Worm (Caenorhabditis elegans) whole organism, L4 larva: Measurements from ENCODE around the gene Y53C12B.7.
A peak's percentile ranks its signal among the peaks of the same experiment; 100 is the strongest.

ENCODE experiments used
- D1046.2 ChIP-seq: fragments of 200-800 bp; sonication (Bioruptor generic); IDR thresholded peaks from 2 replicates; pipeline ENCODE4 v1.3.6; 2022; ENCODE audit warnings: missing genetic modification characterization, missing compliant biosample characterization
- F10B5.3 ChIP-seq: sonication (generic microtip); optimal IDR thresholded peaks from 2 replicates; lab custom pipeline; 2016; ENCODE audit warnings: mild to moderate bottlenecking, missing genetic modification characterization, missing compliant biosample characterization
- F49E8.2 ChIP-seq: sonication (generic microtip); optimal IDR thresholded peaks from 2 replicates; lab custom pipeline; 2016; ENCODE audit warnings: missing compliant biosample characterization, mild to moderate bottlenecking, missing genetic modification characterization, borderline replicate concordance
- R02D3.7 ChIP-seq: fragments of 150-350 bp; sonication (generic microtip); optimal IDR thresholded peaks from 3 replicates; lab custom pipeline; 2014; ENCODE audit warnings: missing biosample characterization, missing genetic modification characterization
- T20F7.1 ChIP-seq: fragments of 200-800 bp; sonication (Bioruptor generic); optimal IDR thresholded peaks from 2 replicates; lab custom pipeline; 2018; ENCODE audit warnings: mild to moderate bottlenecking, missing genetic modification characterization, missing compliant biosample characterization
- T26A8.4 ChIP-seq: fragments of 200-800 bp; sonication (Bioruptor generic); IDR thresholded peaks from 2 replicates; pipeline ENCODE4 v1.3.6; 2022; ENCODE audit warnings: missing genetic modification characterization, missing compliant biosample characterization
- ZK337.2 ChIP-seq: fragments of 200-800 bp; sonication (Bioruptor generic); IDR thresholded peaks from 2 replicates; pipeline ENCODE4 v1.3.6; 2022; ENCODE audit warnings: missing genetic modification reagents, missing genetic modification characterization, missing compliant biosample characterization
- aha-1 ChIP-seq: fragments of 150-350 bp; peaks from one replicate; lab custom pipeline; 2014; ENCODE audit warnings: missing biosample characterization, missing genetic modification characterization
- arid-1 ChIP-seq: fragments of 200-800 bp; sonication (Bioruptor generic); conservative IDR thresholded peaks from 2 replicates; pipeline ENCODE4 v1.3.6; 2022; ENCODE audit warnings: missing genetic modification reagents, missing genetic modification characterization, missing compliant biosample characterization
- ceh-20 ChIP-seq: fragments of 200-800 bp; sonication (Bioruptor generic); IDR thresholded peaks from 2 replicates; pipeline ENCODE4 v1.3.6; 2022; ENCODE audit warnings: missing genetic modification reagents, missing genetic modification characterization, missing compliant biosample characterization
- ceh-44 ChIP-seq: fragments of 200-800 bp; sonication (Bioruptor generic); IDR thresholded peaks from 2 replicates; pipeline ENCODE4 v1.3.6; 2022; ENCODE audit warnings: missing genetic modification reagents, missing genetic modification characterization, missing compliant biosample characterization
- ceh-62 ChIP-seq: sonication (generic microtip); optimal IDR thresholded peaks from 2 replicates; lab custom pipeline; 2017; ENCODE audit warnings: missing biosample characterization, missing genetic modification characterization
- daf-16 ChIP-seq, 3 experiments: sonication (generic microtip); optimal IDR thresholded peaks; 2 replicates each; lab custom pipeline; 2016 to 2017; ENCODE audit warnings: missing genetic modification characterization in 3 of 3, missing genetic modification reagents in 3 of 3, mild to moderate bottlenecking in 2 of 3, missing compliant biosample characterization in 2 of 3, missing biosample characterization in 1 of 3, moderate library complexity in 1 of 3
- daf-19 ChIP-seq: fragments of 200-800 bp; sonication (Bioruptor generic); conservative IDR thresholded peaks from 2 replicates; pipeline ENCODE4 v1.3.6; 2022; ENCODE audit warnings: missing genetic modification characterization, missing compliant biosample characterization
- dmd-6 ChIP-seq: fragments of 200-800 bp; sonication (Bioruptor generic); IDR thresholded peaks from 2 replicates; pipeline ENCODE4 v1.3.6; 2022; ENCODE audit warnings: missing genetic modification reagents, missing genetic modification characterization, missing compliant biosample characterization
- dmd-8 ChIP-seq: fragments of 200-800 bp; sonication (Bioruptor generic); IDR thresholded peaks from 2 replicates; pipeline ENCODE4 v1.3.6; 2022; ENCODE audit warnings: missing genetic modification characterization, missing compliant biosample characterization
- dmd-9 ChIP-seq: fragments of 200-800 bp; sonication (Bioruptor generic); IDR thresholded peaks from 2 replicates; pipeline ENCODE4 v1.3.6; 2022; ENCODE audit warnings: missing genetic modification reagents, missing genetic modification characterization, missing compliant biosample characterization
- egl-27 ChIP-seq: sonication (generic microtip); optimal IDR thresholded peaks from 3 replicates; lab custom pipeline; 2017; ENCODE audit warnings: missing biosample characterization, missing genetic modification reagents, missing genetic modification characterization
- hif-1 ChIP-seq, 2 experiments: sonication (generic microtip); optimal IDR thresholded peaks; 2 replicates each; lab custom pipeline; 2016 to 2017; ENCODE audit warnings: missing compliant biosample characterization in 2 of 2, missing genetic modification characterization in 2 of 2, missing genetic modification reagents in 2 of 2, missing genotype in 2 of 2, mild to moderate bottlenecking in 1 of 2
- hlh-11 ChIP-seq: fragments of 200-800 bp; sonication (Bioruptor generic); optimal IDR thresholded peaks from 2 replicates; lab custom pipeline; 2018; ENCODE audit warnings: mild to moderate bottlenecking, missing genetic modification characterization, missing compliant biosample characterization
- hlh-30 ChIP-seq: sonication (generic microtip); optimal IDR thresholded peaks from 2 replicates; lab custom pipeline; 2017; ENCODE audit warnings: antibody characterized with exemption, mild to moderate bottlenecking, missing genetic modification characterization, missing compliant biosample characterization; ENCODE audit not compliant: insufficient read depth
- hmg-1.1 ChIP-seq: fragments of 200-800 bp; sonication (Bioruptor generic); IDR thresholded peaks from 2 replicates; pipeline ENCODE4 v1.3.6; 2022; ENCODE audit warnings: missing genetic modification reagents, missing genetic modification characterization, missing compliant biosample characterization
- jun-1 ChIP-seq: fragments of 150-350 bp; optimal IDR thresholded peaks from 2 replicates; lab custom pipeline; 2014; ENCODE audit warnings: missing biosample characterization, missing genetic modification reagents, missing genetic modification characterization
- lir-3 ChIP-seq: sonication (generic microtip); optimal IDR thresholded peaks from 2 replicates; lab custom pipeline; 2016; ENCODE audit warnings: mild to moderate bottlenecking, missing genetic modification characterization, missing compliant biosample characterization
- madf-9 ChIP-seq: fragments of 200-800 bp; sonication (Bioruptor generic); conservative IDR thresholded peaks from 2 replicates; pipeline ENCODE4 v1.3.6; 2022; ENCODE audit warnings: missing genetic modification reagents, missing genetic modification characterization, missing compliant biosample characterization
- mdl-1 ChIP-seq, 2 experiments: fragments of 150-350 bp in 1 of 2; sonication (generic microtip) in 1 of 2; optimal IDR thresholded peaks; 2 replicates each; lab custom pipeline; 2014 to 2017; ENCODE audit warnings: missing biosample characterization in 2 of 2, missing genetic modification characterization in 2 of 2
- mes-2 ChIP-seq: sonication (generic microtip); optimal IDR thresholded peaks from 2 replicates; lab custom pipeline; 2016; ENCODE audit warnings: missing genotype, mild to moderate bottlenecking, missing genetic modification characterization, missing compliant biosample characterization; ENCODE audit not compliant: poor library complexity, severe bottlenecking
- mxl-2 ChIP-seq: fragments of 200-800 bp; sonication (Bioruptor generic); conservative IDR thresholded peaks from 2 replicates; pipeline ENCODE4 v1.3.6; 2022; ENCODE audit warnings: missing genetic modification reagents, missing genetic modification characterization, missing compliant biosample characterization
- mxl-3 ChIP-seq: fragments of 200-800 bp; sonication (Bioruptor generic); optimal IDR thresholded peaks from 2 replicates; lab custom pipeline; 2018; ENCODE audit warnings: mild to moderate bottlenecking, missing genetic modification characterization, missing compliant biosample characterization
- nhr-102 ChIP-seq: sonication (generic microtip); optimal IDR thresholded peaks from 2 replicates; lab custom pipeline; 2016; ENCODE audit warnings: mild to moderate bottlenecking, missing genetic modification characterization, moderate library complexity, missing compliant biosample characterization
- nhr-237 ChIP-seq: sonication (generic microtip); optimal IDR thresholded peaks from 2 replicates; lab custom pipeline; 2017; ENCODE audit warnings: missing biosample characterization, missing genetic modification characterization
- nhr-28 ChIP-seq: fragments of 150-350 bp; optimal IDR thresholded peaks from 2 replicates; lab custom pipeline; 2014; ENCODE audit warnings: missing biosample characterization, missing genetic modification characterization
- nhr-42 ChIP-seq: fragments of 200-800 bp; sonication (Bioruptor generic); IDR thresholded peaks from 2 replicates; pipeline ENCODE4 v1.3.6; 2022; ENCODE audit warnings: missing genetic modification characterization, missing compliant biosample characterization
- nhr-6 ChIP-seq: fragments of 150-350 bp; optimal IDR thresholded peaks from 2 replicates; lab custom pipeline; 2014; ENCODE audit warnings: missing biosample characterization, missing genetic modification characterization
- pqm-1 ChIP-seq: sonication (generic microtip); optimal IDR thresholded peaks from 2 replicates; lab custom pipeline; 2017; ENCODE audit warnings: missing biosample characterization, missing genetic modification characterization
- sdz-12 ChIP-seq: fragments of 200-800 bp; sonication (Bioruptor generic); optimal IDR thresholded peaks from 2 replicates; lab custom pipeline; 2018; ENCODE audit warnings: mild to moderate bottlenecking, missing genetic modification characterization, missing compliant biosample characterization
- set-16 ChIP-seq: fragments of 200-800 bp; sonication (Bioruptor generic); IDR thresholded peaks from 2 replicates; pipeline ENCODE4 v1.3.6; 2022; ENCODE audit warnings: missing genetic modification reagents, missing genetic modification characterization, missing compliant biosample characterization
- snpc-4 ChIP-seq: fragments of 150-350 bp; optimal IDR thresholded peaks from 2 replicates; lab custom pipeline; 2014; ENCODE audit warnings: missing biosample characterization, missing genetic modification characterization
- tag-97 ChIP-seq: fragments of 200-800 bp; sonication (Bioruptor generic); IDR thresholded peaks from 2 replicates; pipeline ENCODE4 v1.3.6; 2022; ENCODE audit warnings: missing genetic modification characterization, missing compliant biosample characterization
- unc-62 ChIP-seq, 3 experiments: fragments of 150-350 bp in 1 of 3; sonication (generic microtip); optimal IDR thresholded peaks in 2 of 3; peaks in 1 of 3; 1 replicate in 1 of 3; 2 replicates in 2 of 3; lab custom pipeline; 2014 to 2017; ENCODE audit warnings: missing biosample characterization in 3 of 3, missing genetic modification characterization in 3 of 3, missing genetic modification reagents in 3 of 3, missing genotype in 1 of 3
- vab-7 ChIP-seq: fragments of 200-800 bp; sonication (Bioruptor generic); IDR thresholded peaks from 2 replicates; pipeline ENCODE4 v1.3.6; 2022; ENCODE audit warnings: missing genetic modification reagents, missing genetic modification characterization, missing compliant biosample characterization
- zag-1 ChIP-seq: fragments of 150-350 bp; optimal IDR thresholded peaks from 2 replicates; lab custom pipeline; 2014; ENCODE audit warnings: missing biosample characterization, missing genetic modification characterization
- zfp-3 ChIP-seq: fragments of 200-800 bp; sonication (Bioruptor generic); conservative IDR thresholded peaks from 2 replicates; pipeline ENCODE4 v1.3.6; 2022; ENCODE audit warnings: missing genetic modification reagents, missing genetic modification characterization, missing compliant biosample characterization
- zip-2 ChIP-seq: fragments of 150-350 bp; optimal IDR thresholded peaks from 2 replicates; lab custom pipeline; 2014; ENCODE audit warnings: missing biosample characterization, missing genetic modification characterization
- ztf-7 ChIP-seq: fragments of 150-350 bp; optimal IDR thresholded peaks from 2 replicates; lab custom pipeline; 2014; ENCODE audit warnings: missing biosample characterization, missing genetic modification characterization

Gene Y53C12B.7

ce11 chrII:9800251-9800650 is 47.2 kb upstream of the Y53C12B.7 start, which contains the start of gene cyp-13A5 (continued):
- TF ChIP-seq sdz-12 (GFP tag; lab: Kevin White, UChicago) (no peak), madf-9 (no peak), R02D3.7 (tag; lab: Kevin White, UChicago) (no peak), zag-1 (no peak), daf-16 (GFP tag; optimal IDR thresholded peaks at IDR 0.05; lab: Kevin White, UChicago) (no peak), daf-16 (tag; optimal IDR thresholded peaks at IDR 0.05; lab: Kevin White, UChicago) (peak; percentile 83), T20F7.1 (GFP tag; lab: Kevin White, UChicago) (no peak), nhr-6 (tag; lab: Kevin White, UChicago) (no peak), mes-2 (tag; lab: Kevin White, UChicago) (no peak), T26A8.4 (GFP tag; lab: Robert Waterston, UW) (no peak), zfp-3 (no peak), unc-62 (GFP tag; optimal IDR thresholded peaks at IDR 0.05 in 1 of 2; lab: Kevin White, UChicago) (peak in 1 of 2 experiments; percentile 77), unc-62 (tag; optimal IDR thresholded peaks at IDR 0.05; lab: Kevin White, UChicago) (no peak), aha-1 (tag; lab: Kevin White, UChicago) (no peak), dmd-6 (peak; percentile 82), ZK337.2 (GFP tag; lab: Robert Waterston, UW) (no peak), arid-1 (GFP tag; lab: Robert Waterston, UW) (no peak), ceh-62 (no peak), hlh-30 (tag; lab: Kevin White, UChicago) (peak; percentile 76), hmg-1.1 (no peak), dmd-9 (GFP tag; lab: Robert Waterston, UW) (no peak), vab-7 (GFP tag; lab: Robert Waterston, UW) (no peak)

- TF ChIP-seq unc-62 (GFP tag; optimal IDR thresholded peaks at IDR 0.05 in 1 of 2; lab: Kevin White, UChicago) (peak in 1 of 2 experiments; percentile 29), unc-62 (tag; optimal IDR thresholded peaks at IDR 0.05; lab: Kevin White, UChicago) (no peak), hlh-11 (tag; lab: Kevin White, UChicago) (peak; percentile 3), jun-1 (tag; lab: Kevin White, UChicago) (no peak), lir-3 (tag; lab: Kevin White, UChicago) (no peak), dmd-6 (peak; percentile 78), daf-16 (GFP tag; optimal IDR thresholded peaks at IDR 0.05; lab: Kevin White, UChicago) (no peak), daf-16 (tag; optimal IDR thresholded peaks at IDR 0.05; lab: Kevin White, UChicago) (peak; percentile 25), pqm-1 (tag; lab: Kevin White, UChicago) (peak; percentile 33), egl-27 (tag; lab: Kevin White, UChicago) (no peak), nhr-28 (peak; percentile 58), nhr-102 (tag; lab: Kevin White, UChicago) (peak; percentile 13)
Measured at ce11 chrII:9797664-9798063, 44.6 kb upstream of the Y53C12B.7 start, which contains the start of gene cyp-13A4. TSS of gene cyp-13A4 (minus strand) at chrII:9797740.

DNA sequence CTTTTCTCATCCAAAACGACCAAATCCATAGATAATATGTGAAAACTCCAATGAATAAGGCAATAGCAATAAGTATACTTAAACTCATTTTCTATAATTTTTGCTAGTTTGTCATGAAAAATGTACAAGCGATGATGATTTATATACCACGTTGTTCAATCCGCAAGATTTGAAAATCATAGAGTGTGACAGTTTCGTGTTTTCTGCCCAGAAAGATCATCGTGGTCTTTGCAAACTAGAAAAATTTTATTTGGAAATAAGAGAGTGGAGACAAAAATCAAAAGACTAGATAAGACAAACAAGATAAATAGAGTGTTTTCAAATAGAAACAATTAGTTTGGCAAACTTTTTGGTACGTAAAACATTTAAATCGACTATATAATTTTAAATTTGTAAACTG is 40.2 kb upstream of the Y53C12B.7 start, which contains the start of gene cyp-13A3:
Gene cyp-13A3, minus strand, starts transcription at position 101 of the 400 bp plus-strand sequence.
- TF ChIP-seq mxl-2, result no peak
- TF ChIP-seq F49E8.2 (tag; lab: Kevin White, UChicago), result no peak
- no peak for TF ChIP-seq mdl-1 (tag; optimal IDR thresholded peaks at IDR 0.05; lab: Kevin White, UChicago)
- no peak for TF ChIP-seq zip-2 (tag; lab: Kevin White, UChicago)
- TF ChIP-seq ceh-44 (GFP tag; lab: Robert Waterston, UW), result no peak
- no peak for TF ChIP-seq zfp-3

DNA sequence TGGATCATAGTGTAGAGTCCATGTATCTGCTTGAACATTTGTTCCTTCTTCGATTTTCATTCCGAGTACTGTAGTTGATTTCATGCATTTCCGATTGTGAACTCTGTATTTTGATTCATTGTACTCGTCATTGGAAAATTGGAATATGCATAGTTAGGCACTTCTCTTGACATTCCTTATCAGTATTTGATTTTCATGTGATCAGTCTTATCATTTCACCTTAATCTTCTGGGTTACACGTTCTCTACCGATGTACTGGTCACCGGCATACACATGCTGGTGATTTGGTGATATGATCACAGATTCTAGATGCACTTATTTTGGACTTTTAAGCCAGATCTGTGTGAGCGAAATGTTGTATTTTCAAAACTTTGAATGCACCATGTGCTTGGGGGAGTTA is 38.2 kb upstream of the Y53C12B.7 start:
- TF ChIP-seq ZK337.2 (GFP tag; lab: Robert Waterston, UW) (no peak), hlh-11 (tag; lab: Kevin White, UChicago) (peak; percentile 91), dmd-8 (GFP tag; lab: Robert Waterston, UW) (no peak), set-16 (GFP tag; lab: Robert Waterston, UW) (no peak), snpc-4 (tag; lab: Kevin White, UChicago) (no peak), ceh-44 (GFP tag; lab: Robert Waterston, UW) (no peak), ztf-7 (tag; lab: Kevin White, UChicago) (no peak), madf-9 (no peak), nhr-237 (tag; lab: Kevin White, UChicago) (no peak), mxl-3 (GFP tag; lab: Kevin White, UChicago) (peak; percentile 69), ceh-20 (no peak), nhr-42 (GFP tag; lab: Robert Waterston, UW) (no peak), daf-19 (GFP tag; lab: Robert Waterston, UW) (no peak), zip-2 (tag; lab: Kevin White, UChicago) (no peak), D1046.2 (GFP tag; lab: Robert Waterston, UW) (no peak), tag-97 (no peak), zfp-3 (no peak), F10B5.3 (tag; lab: Kevin White, UChicago) (no peak), hif-1 (tag; optimal IDR thresholded peaks at IDR 0.05; lab: Kevin White, UChicago) (no peak)
